Fruit fly (Drosophila melanogaster) whole organism, embryonic: ENCODE results near the gene CG9590.

Experiments
- Abd-B ChIP-seq: fragments of 200-800 bp; sonication (Bioruptor generic); optimal IDR thresholded peaks from 2 replicates; lab custom pipeline; 2018; ENCODE audit warnings: missing biosample characterization, mild to moderate bottlenecking, missing genetic modification characterization, moderate library complexity
- C15 ChIP-seq: fragments of 200-800 bp; sonication (Bioruptor generic); IDR thresholded peaks from 3 replicates; pipeline ENCODE4 v1.3.6; 2022; ENCODE audit warnings: missing biosample characterization, missing genetic modification characterization
- CG10462 ChIP-seq: fragments of 200-800 bp; sonication (Bioruptor generic); optimal IDR thresholded peaks from 2 replicates; lab custom pipeline; 2016; ENCODE audit warnings: missing biosample characterization, missing genetic modification characterization
- CG10654 ChIP-seq: fragments of 200-800 bp; sonication (Bioruptor generic); optimal IDR thresholded peaks from 2 replicates; lab custom pipeline; 2016; ENCODE audit warnings: missing biosample characterization, missing genetic modification characterization
- CG11247 ChIP-seq: fragments of 200-800 bp; sonication (Bioruptor generic); IDR thresholded peaks from 2 replicates; pipeline ENCODE4 v1.3.6; 2022; ENCODE audit warnings: missing biosample characterization, missing genetic modification characterization
- CG11398 ChIP-seq: fragments of 200-800 bp; sonication (Bioruptor generic); optimal IDR thresholded peaks from 2 replicates; lab custom pipeline; 2016; ENCODE audit warnings: missing biosample characterization, missing genetic modification characterization
- CG11456 ChIP-seq: fragments of 200-800 bp; sonication (Bioruptor generic); IDR thresholded peaks from 3 replicates; pipeline ENCODE4 v1.3.6; 2022; ENCODE audit warnings: missing biosample characterization, missing genetic modification characterization
- CG12942 ChIP-seq: fragments of 200-800 bp; sonication (Bioruptor generic); optimal IDR thresholded peaks from 3 replicates; lab custom pipeline; 2016; ENCODE audit warnings: missing biosample characterization, missing genetic modification characterization
- CG15269 ChIP-seq: fragments of 200-800 bp; sonication (Bioruptor generic); optimal IDR thresholded peaks from 2 replicates; lab custom pipeline; 2018; ENCODE audit warnings: missing biosample characterization, mild to moderate bottlenecking, missing genetic modification characterization, moderate library complexity
- CG1529 ChIP-seq: fragments of 200-800 bp; sonication (Bioruptor generic); optimal IDR thresholded peaks from 3 replicates; lab custom pipeline; 2018; ENCODE audit warnings: missing biosample characterization, missing genetic modification characterization
- CG17385 ChIP-seq: fragments of 200-800 bp; sonication (Bioruptor generic); optimal IDR thresholded peaks from 3 replicates; lab custom pipeline; 2018; ENCODE audit warnings: missing biosample characterization, mild to moderate bottlenecking, missing genetic modification characterization
- CG17612 ChIP-seq: fragments of 200-800 bp; sonication (Bioruptor generic); IDR thresholded peaks from 2 replicates; pipeline ENCODE4 v1.3.6; 2022; ENCODE audit warnings: missing biosample characterization, missing genetic modification characterization
- CG1792 ChIP-seq: fragments of 200-800 bp; sonication (Bioruptor generic); optimal IDR thresholded peaks from 2 replicates; lab custom pipeline; 2016; ENCODE audit warnings: missing biosample characterization, missing genetic modification characterization
- CG1832 ChIP-seq: fragments of 200-800 bp; sonication (Bioruptor generic); optimal IDR thresholded peaks from 2 replicates; lab custom pipeline; 2017; ENCODE audit warnings: missing biosample characterization, mild to moderate bottlenecking, missing genetic modification characterization, inconsistent platforms
- CG2199 ChIP-seq: fragments of 200-800 bp; sonication (Bioruptor generic); IDR thresholded peaks from 3 replicates; pipeline ENCODE4 v1.3.6; 2022; ENCODE audit warnings: missing biosample characterization, missing genetic modification characterization
- CG2889 ChIP-seq: fragments of 200-800 bp; sonication (Bioruptor generic); IDR thresholded peaks from 3 replicates; pipeline ENCODE4 v1.3.6; 2022; ENCODE audit warnings: missing biosample characterization, missing genetic modification characterization
- CG4424 ChIP-seq: fragments of 200-800 bp; sonication (Bioruptor generic); optimal IDR thresholded peaks from 3 replicates; lab custom pipeline; 2016; ENCODE audit warnings: missing biosample characterization, missing genetic modification characterization
- CG7357 ChIP-seq: fragments of 200-800 bp; sonication (Bioruptor generic); IDR thresholded peaks from 3 replicates; pipeline ENCODE4 v1.3.6; 2022; ENCODE audit warnings: missing biosample characterization, missing genetic modification characterization
- CG8281 ChIP-seq: fragments of 200-800 bp; sonication (Bioruptor generic); optimal IDR thresholded peaks from 2 replicates; lab custom pipeline; 2018; ENCODE audit warnings: missing biosample characterization, mild to moderate bottlenecking, missing genetic modification characterization, moderate library complexity
- CG8290 ChIP-seq, 3 experiments: fragments of 200-800 bp; sonication (Bioruptor generic); optimal IDR thresholded peaks; 2 replicates each; lab custom pipeline; 2016 to 2019; ENCODE audit warnings: missing biosample characterization in 3 of 3, missing genetic modification characterization in 3 of 3, mild to moderate bottlenecking in 2 of 3, moderate library complexity in 1 of 3
- CG9797 ChIP-seq: fragments of 200-800 bp; sonication (Bioruptor generic); optimal IDR thresholded peaks from 3 replicates; lab custom pipeline; 2018; ENCODE audit warnings: missing biosample characterization, mild to moderate bottlenecking, missing genetic modification characterization
- CoRest ChIP-seq: fragments of 200-800 bp; sonication (Bioruptor generic); optimal IDR thresholded peaks from 3 replicates; lab custom pipeline; 2018; ENCODE audit warnings: missing biosample characterization, mild to moderate bottlenecking, missing genetic modification characterization, moderate library complexity
- D19B ChIP-seq: fragments of 200-800 bp; sonication (Bioruptor generic); optimal IDR thresholded peaks from 2 replicates; lab custom pipeline; 2017; ENCODE audit warnings: missing biosample characterization, mild to moderate bottlenecking, missing genetic modification characterization
- Elba2 ChIP-seq: fragments of 200-800 bp; sonication (Bioruptor generic); optimal IDR thresholded peaks from 3 replicates; lab custom pipeline; 2016; ENCODE audit warnings: missing biosample characterization, missing genetic modification characterization
- Fer2 ChIP-seq: fragments of 200-800 bp; sonication (Bioruptor generic); optimal IDR thresholded peaks from 2 replicates; lab custom pipeline; 2018; ENCODE audit warnings: missing biosample characterization, mild to moderate bottlenecking, missing genetic modification characterization, moderate library complexity
- GATAe ChIP-seq: fragments of 200-800 bp; sonication (Bioruptor generic); conservative IDR thresholded peaks from 2 replicates; pipeline ENCODE4 v1.3.6; 2022; ENCODE audit warnings: missing biosample characterization, missing genetic modification characterization
- Taf1 ChIP-seq: fragments of 200-800 bp; sonication (Bioruptor generic); IDR thresholded peaks from 2 replicates; pipeline ENCODE4 v1.3.6; 2022; ENCODE audit warnings: missing biosample characterization, missing genetic modification characterization
- ato ChIP-seq: fragments of 200-800 bp; sonication (Bioruptor generic); IDR thresholded peaks from 2 replicates; pipeline ENCODE4 v1.3.6; 2022; ENCODE audit warnings: missing biosample characterization, missing genetic modification characterization; ENCODE audit not compliant: partially characterized antibody
- bab2 ChIP-seq: fragments of 200-800 bp; sonication (Bioruptor generic); optimal IDR thresholded peaks from 2 replicates; lab custom pipeline; 2016; ENCODE audit warnings: missing biosample characterization, missing genetic modification characterization
- cg ChIP-seq: fragments of 200-800 bp; sonication (Bioruptor generic); optimal IDR thresholded peaks from 3 replicates; lab custom pipeline; 2019; ENCODE audit warnings: missing biosample characterization, mild to moderate bottlenecking, missing genetic modification characterization, moderate library complexity
- chm ChIP-seq: fragments of 200-800 bp; sonication (Bioruptor generic); IDR thresholded peaks from 2 replicates; pipeline ENCODE4 v1.3.6; 2022; ENCODE audit warnings: missing biosample characterization, missing genetic modification characterization
- ci ChIP-seq: fragments of 200-800 bp; sonication (Bioruptor generic); IDR thresholded peaks from 3 replicates; pipeline ENCODE4 v1.3.6; 2022; ENCODE audit warnings: missing biosample characterization, missing genetic modification characterization
- emc ChIP-seq: fragments of 200-800 bp; sonication (Bioruptor generic); optimal IDR thresholded peaks from 2 replicates; lab custom pipeline; 2016; ENCODE audit warnings: missing biosample characterization, missing genetic modification characterization
- grau ChIP-seq: fragments of 200-800 bp; optimal IDR thresholded peaks from 3 replicates; lab custom pipeline; 2019; ENCODE audit warnings: missing biosample characterization, mild to moderate bottlenecking, missing genetic modification characterization, moderate library complexity
- jigr1 ChIP-seq: fragments of 200-800 bp; sonication (Bioruptor generic); IDR thresholded peaks from 3 replicates; pipeline ENCODE4 v1.3.6; 2022; ENCODE audit warnings: missing biosample characterization, missing genetic modification characterization
- kni ChIP-seq: fragments of 200-800 bp; sonication (Bioruptor generic); optimal IDR thresholded peaks from 3 replicates; lab custom pipeline; 2017; ENCODE audit warnings: mild to moderate bottlenecking, missing biosample characterization, missing genetic modification reagents, missing genetic modification characterization
- knrl ChIP-seq: fragments of 200-800 bp; sonication (Bioruptor generic); IDR thresholded peaks from 3 replicates; pipeline ENCODE4 v1.3.6; 2022; ENCODE audit warnings: missing biosample characterization, missing genetic modification characterization; ENCODE audit not compliant: partially characterized antibody
- lmd ChIP-seq: fragments of 200-800 bp; sonication (Bioruptor generic); IDR thresholded peaks from 2 replicates; pipeline ENCODE4 v1.3.6; 2022; ENCODE audit warnings: missing biosample characterization, missing genetic modification characterization
- pan ChIP-seq, 4 experiments: fragments of >200 bp in 3 of 4; fragments of 200-800 bp in 1 of 4; sonication (Bioruptor generic) in 1 of 4; optimal IDR thresholded peaks in 3 of 4; IDR thresholded peaks in 1 of 4; 2 replicates each; pipeline versions ENCODE4 v1.3.6 to Lab custom; 2017 to 2022; ENCODE audit warnings: missing biosample characterization in 2 of 4, missing genetic modification characterization in 2 of 4, mixed read lengths in 1 of 4
- peb ChIP-seq: fragments of 200-800 bp; sonication (Bioruptor generic); IDR thresholded peaks from 2 replicates; pipeline ENCODE4 v1.3.6; 2022; ENCODE audit warnings: missing biosample characterization, missing genetic modification characterization
- pfk ChIP-seq: fragments of 200-800 bp; sonication (Bioruptor generic); optimal IDR thresholded peaks from 2 replicates; lab custom pipeline; 2018; ENCODE audit warnings: missing biosample characterization, mild to moderate bottlenecking, missing genetic modification characterization, moderate library complexity
- pnt ChIP-seq: fragments of 200-800 bp; sonication (Bioruptor generic); optimal IDR thresholded peaks from 3 replicates; lab custom pipeline; 2016; ENCODE audit warnings: missing biosample characterization, missing genetic modification characterization
- ro ChIP-seq: fragments of 200-800 bp; sonication (Bioruptor generic); IDR thresholded peaks from 2 replicates; pipeline ENCODE4 v1.3.6; 2022; ENCODE audit warnings: missing biosample characterization, missing genetic modification characterization
- row ChIP-seq: fragments of 200-800 bp; sonication (Bioruptor generic); IDR thresholded peaks from 3 replicates; pipeline ENCODE4 v1.3.6; 2022; ENCODE audit warnings: missing biosample characterization, missing genetic modification characterization
- scrt ChIP-seq: fragments of 200-800 bp; sonication (Bioruptor generic); optimal IDR thresholded peaks from 2 replicates; lab custom pipeline; 2018; ENCODE audit warnings: missing biosample characterization, mild to moderate bottlenecking, missing genetic modification characterization, moderate library complexity
- sd ChIP-seq: fragments of 200-800 bp; sonication (Bioruptor generic); optimal IDR thresholded peaks from 3 replicates; lab custom pipeline; 2018; ENCODE audit warnings: missing biosample characterization, mild to moderate bottlenecking, missing genetic modification characterization, moderate library complexity
- sens ChIP-seq: fragments of 200-800 bp; sonication (Bioruptor generic); peaks from one replicate; lab custom pipeline; 2016; ENCODE audit warnings: missing biosample characterization, missing genetic modification characterization
- slbo ChIP-seq: fragments of 200-800 bp; sonication (Bioruptor generic); IDR thresholded peaks from 2 replicates; pipeline ENCODE4 v1.3.6; 2022; ENCODE audit warnings: missing biosample characterization, missing genetic modification characterization
- sr ChIP-seq: fragments of 200-800 bp; sonication (Bioruptor generic); IDR thresholded peaks from 3 replicates; pipeline ENCODE4 v1.3.6; 2022; ENCODE audit warnings: missing biosample characterization, missing genetic modification characterization
- toy ChIP-seq: fragments of 200-800 bp; sonication (Bioruptor generic); IDR thresholded peaks from 2 replicates; pipeline ENCODE4 v1.3.6; 2022; ENCODE audit warnings: missing biosample characterization, missing genetic modification characterization
- usp ChIP-seq: fragments of >200 bp; optimal IDR thresholded peaks from 2 replicates; lab custom pipeline; 2017; ENCODE audit warnings: missing biosample characterization, missing genetic modification characterization
- wdn ChIP-seq: fragments of 200-800 bp; sonication (Bioruptor generic); IDR thresholded peaks from 2 replicates; pipeline ENCODE4 v1.3.6; 2022; ENCODE audit warnings: missing biosample characterization, missing genetic modification characterization

Gene CG9590

DNA sequence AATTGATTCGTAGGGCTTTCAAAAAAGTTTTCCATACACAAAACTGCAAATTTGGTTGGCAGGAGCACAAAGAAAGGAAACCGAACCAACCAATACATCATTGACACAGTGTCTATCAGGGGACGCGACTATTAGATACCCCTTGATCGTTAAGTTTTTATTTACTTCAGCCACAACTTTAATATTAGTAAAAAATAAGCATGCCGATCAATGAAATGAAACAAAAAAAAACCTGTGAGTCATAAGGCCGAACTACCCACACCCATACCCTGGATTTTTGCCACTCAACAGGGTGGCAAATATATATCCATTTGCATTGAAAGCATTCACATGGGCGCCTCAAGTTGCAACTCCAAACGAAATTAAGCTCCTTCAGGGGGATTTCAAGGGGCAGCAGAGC lies 29.8 kb downstream of the CG9590 start (continued):
- TF ChIP-seq kni (GFP tag; lab: Kevin White, UChicago) (no peak), scrt (GFP tag; lab: Kevin White, UChicago) (no peak), C15 (GFP tag; lab: Robert Waterston, UW) (no peak), wdn (GFP tag; lab: Robert Waterston, UW) (0 out of 2 replicates have a peak, but pooled peaks have one; percentile 5), CG11398 (GFP tag; lab: Kevin White, UChicago) (no peak), grau (tag; lab: Kevin White, UChicago) (no peak), D19B (GFP tag; lab: Kevin White, UChicago) (peak; percentile 45), sd (tag; lab: Kevin White, UChicago) (no peak), pfk (GFP tag; lab: Kevin White, UChicago) (no peak), CG10654 (GFP tag; lab: Kevin White, UChicago) (no peak), ato (GFP tag; lab: Robert Waterston, UW) (no peak), Abd-B (no peak), CG8290 (GFP tag; optimal IDR thresholded peaks at IDR 0.05; lab: Kevin White, UChicago) (no peak), CG8290 (tag; optimal IDR thresholded peaks at IDR 0.05; lab: Kevin White, UChicago) (no peak), CG15269 (tag; lab: Kevin White, UChicago) (no peak), ci (peak; percentile 60; the same call in 1 of the 3 replicates), usp (GFP tag; lab: Kevin White, UChicago) (no peak), CG1529 (no peak), row (GFP tag; lab: Robert Waterston, UW) (peak; percentile 46; the same call in 2 of the 3 replicates), slbo (GFP tag; lab: Robert Waterston, UW) (no peak), GATAe (GFP tag; lab: Robert Waterston, UW) (no peak), lmd (GFP tag; lab: Robert Waterston, UW) (no peak; the same call in 1 of the 2 replicates), CG12942 (no peak), CG11247 (peak; percentile 33; the same call in 1 of the 2 replicates), emc (GFP tag; lab: Kevin White, UChicago) (no peak), CG1792 (GFP tag; lab: Kevin White, UChicago) (no peak), CG2199 (GFP tag; lab: Robert Waterston, UW) (peak; percentile 13; the same call in 1 of the 3 replicates), CG10462 (GFP tag; lab: Kevin White, UChicago) (no peak), ro (GFP tag; lab: Robert Waterston, UW) (no peak), peb (GFP tag; lab: Robert Waterston, UW) (no peak), CG2889 (GFP tag; lab: Robert Waterston, UW) (no peak), CG1832 (GFP tag; lab: Kevin White, UChicago) (no peak), toy (GFP tag; lab: Robert Waterston, UW) (no peak)
- TF ChIP-seq, all 482 proteins: peak for 62

DNA sequence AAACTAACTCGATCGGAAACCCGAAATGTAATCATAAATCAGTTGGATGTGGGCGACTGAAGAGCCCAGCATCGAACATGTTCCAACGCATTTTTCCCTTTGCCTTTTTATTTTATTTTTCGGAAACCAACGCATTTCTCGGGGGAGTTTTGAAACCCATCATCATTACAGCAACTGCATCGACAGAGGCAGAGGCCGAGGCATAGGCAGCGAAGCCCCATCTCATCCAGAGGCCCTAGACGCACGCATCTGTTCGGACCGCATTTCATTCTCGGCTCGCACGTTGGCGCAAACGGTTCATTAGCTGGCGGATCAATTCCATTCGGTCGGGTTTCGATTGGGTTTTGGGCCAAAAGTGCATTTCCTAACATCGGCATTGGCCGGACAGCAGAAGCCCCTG lies 39.0 kb downstream of the CG9590 start, which contains the start of gene CG4576:
Gene CG4576 (plus strand): TSS at position 227 of the 400 bp plus-strand sequence.
- TF ChIP-seq sr (GFP tag; lab: Robert Waterston, UW) (peak; percentile 68), CG17385 (GFP tag; lab: Kevin White, UChicago) (no peak), CG17612 (no peak), jigr1 (no peak), CG11456 (GFP tag; lab: Robert Waterston, UW) (0 out of 3 replicates have a peak, but pooled peaks have one; percentile 58), CG7357 (GFP tag; lab: Robert Waterston, UW) (no peak), CoRest (no peak), pan (optimal IDR thresholded peaks at IDR 0.05; lab: Kevin White, UChicago) (no peak), pan (GFP tag; optimal IDR thresholded peaks at IDR 0.05 in 1 of 2, IDR thresholded peaks at IDR 0.05 in 1 of 2) (no peak), pnt (no peak), bab2 (GFP tag; lab: Kevin White, UChicago) (no peak), CG8281 (no peak), Elba2 (GFP tag; lab: Kevin White, UChicago) (no peak), CG4424 (GFP tag; lab: Kevin White, UChicago) (no peak), knrl (GFP tag; lab: Robert Waterston, UW) (no peak), sens (GFP tag; lab: Kevin White, UChicago) (peak; percentile 35), cg (GFP tag; lab: Kevin White, UChicago) (no peak), Taf1 (GFP tag; lab: Robert Waterston, UW) (no peak), chm (GFP tag; lab: Robert Waterston, UW) (0 out of 2 replicates have a peak, but pooled peaks have one; percentile 35), Fer2 (tag; lab: Kevin White, UChicago) (no peak), CG9797 (GFP tag; lab: Kevin White, UChicago) (no peak)
